Fruit fly (Drosophila melanogaster) whole organism, adult: ENCODE measurements around the gene Atx2.

Experiments
- CG11617 ChIP-seq: fragments of 200-800 bp; sonication (Bioruptor generic); optimal IDR thresholded peaks from 2 replicates; lab custom pipeline; 2017; ENCODE audit warnings: mild to moderate bottlenecking, missing biosample characterization, missing genetic modification reagents, missing genetic modification characterization
- CG33017 ChIP-seq: fragments of 200-800 bp; sonication (Bioruptor generic); optimal IDR thresholded peaks from 2 replicates; lab custom pipeline; 2018; ENCODE audit warnings: missing biosample characterization, mild to moderate bottlenecking, missing genetic modification characterization, moderate library complexity
- CG5204 ChIP-seq: fragments of 200-800 bp; sonication (Bioruptor generic); optimal IDR thresholded peaks from 2 replicates; lab custom pipeline; 2016; ENCODE audit warnings: missing biosample characterization, missing genetic modification characterization
- CG7045 ChIP-seq: fragments of 200-800 bp; sonication (Bioruptor generic); optimal IDR thresholded peaks from 2 replicates; lab custom pipeline; 2017; ENCODE audit warnings: missing biosample characterization, mild to moderate bottlenecking, missing genetic modification characterization
- Clk ChIP-seq: fragments of 200-800 bp; sonication (Bioruptor generic); optimal IDR thresholded peaks from 2 replicates; lab custom pipeline; 2017; ENCODE audit warnings: missing biosample characterization, missing genetic modification characterization
- bab1 ChIP-seq: fragments of 200-800 bp; sonication (Bioruptor generic); optimal IDR thresholded peaks from 3 replicates; lab custom pipeline; 2019; ENCODE audit warnings: missing biosample characterization, mild to moderate bottlenecking, missing genetic modification characterization, moderate library complexity
- ovo ChIP-seq: fragments of 200-800 bp; sonication (Bioruptor generic); optimal IDR thresholded peaks from 2 replicates; lab custom pipeline; 2016; ENCODE audit warnings: missing biosample characterization, missing genetic modification characterization
- tj ChIP-seq: fragments of 200-800 bp; sonication (Bioruptor generic); optimal IDR thresholded peaks from 3 replicates; lab custom pipeline; 2017; ENCODE audit warnings: missing biosample characterization, mild to moderate bottlenecking, missing genetic modification characterization, moderate library complexity
- toe ChIP-seq: fragments of 200-800 bp; sonication (Bioruptor generic); optimal IDR thresholded peaks from 2 replicates; lab custom pipeline; 2016; ENCODE audit warnings: missing biosample characterization, missing genetic modification characterization

dm6 chr3R:15366839-15367238 is 41.4 kb upstream of the Atx2 start:
- TF ChIP-seq CG7045 (peak; percentile 67), CG33017 (tag; lab: Kevin White, UChicago) (peak; percentile 87), Clk (no peak), ovo (no peak), toe (GFP tag; lab: Kevin White, UChicago) (no peak), CG11617 (GFP tag; lab: Kevin White, UChicago) (no peak), tj (GFP tag; lab: Kevin White, UChicago) (no peak), CG5204 (GFP tag; lab: Kevin White, UChicago) (no peak), bab1 (GFP tag; lab: Kevin White, UChicago) (no peak)
